Fruit fly (Drosophila melanogaster): ENCODE results near the gene CG4558.

The CG4558 gene

DNA sequence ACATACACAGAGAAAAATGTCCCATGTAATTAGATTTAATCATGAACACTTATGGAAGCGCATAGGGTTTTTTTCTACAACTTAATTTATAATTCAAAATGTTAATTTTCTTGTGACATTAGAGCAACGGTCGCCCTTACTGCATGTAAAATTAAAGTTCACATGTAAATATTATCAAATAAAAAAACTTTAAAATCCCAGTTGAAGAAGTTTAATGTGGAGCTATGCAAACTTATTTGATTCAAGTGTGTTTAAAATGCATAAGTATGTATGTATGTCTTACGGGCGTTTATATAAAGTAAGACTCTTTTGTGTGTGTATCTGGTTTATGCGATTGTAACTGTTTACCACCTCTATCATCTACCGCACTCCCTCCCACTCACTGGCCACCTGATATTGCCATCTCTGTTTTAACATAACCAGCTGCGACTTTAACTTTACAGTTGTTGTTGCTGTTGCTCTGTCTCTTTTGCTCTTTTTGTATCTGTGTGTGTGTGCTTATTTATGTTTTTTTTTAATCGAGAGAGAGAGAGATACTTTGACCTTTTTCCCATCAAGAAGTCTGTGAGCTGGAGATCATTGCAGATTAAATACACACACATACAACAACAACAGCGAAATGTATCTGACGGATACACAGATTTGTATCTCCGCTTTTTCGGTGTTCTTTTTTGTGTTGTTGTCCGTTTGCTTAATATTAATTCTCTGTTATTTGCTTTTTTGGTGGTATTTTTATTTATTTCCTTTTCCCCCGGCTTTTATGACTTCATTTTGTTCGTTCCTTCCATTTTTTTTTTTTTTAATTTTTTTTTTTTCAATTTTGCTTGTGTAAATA lies 6.0 kb downstream of the CG4558 start (continued):
- no peak for TF ChIP-seq knrl (GFP tag; IDR thresholded peaks at IDR 0.05; ENCODE audit: partially characterized antibody)
- peak; percentile 83 for TF ChIP-seq Atf3 (GFP tag; optimal IDR thresholded peaks at IDR 0.05)
- peak; percentile 73 for TF ChIP-seq NC2α (GFP tag; optimal IDR thresholded peaks at IDR 0.05)
- TF ChIP-seq twi (tag; optimal IDR thresholded peaks at IDR 0.05): peak; percentile 82
- TF ChIP-seq wek (GFP tag; optimal IDR thresholded peaks at IDR 0.05): peak; percentile 63
- TF ChIP-seq Dad (GFP tag; optimal IDR thresholded peaks at IDR 0.05): peak; percentile 54
- no peak for TF ChIP-seq inv (GFP tag; IDR thresholded peaks at IDR 0.05; ENCODE audit: partially characterized antibody)
- TF ChIP-seq CG9876 (GFP tag; optimal IDR thresholded peaks at IDR 0.05): peak; percentile 55
- TF ChIP-seq dysf (GFP tag; IDR thresholded peaks at IDR 0.05): peak; percentile 88
- TF ChIP-seq oc (tag; optimal IDR thresholded peaks at IDR 0.05): peak; percentile 72
- TF ChIP-seq chinmo (GFP tag; IDR thresholded peaks at IDR 0.05; ENCODE audit: partially characterized antibody): peak; percentile 63; the same call in 2 of the 4 replicates
- no peak for TF ChIP-seq CG12744 (GFP tag; optimal IDR thresholded peaks at IDR 0.05)
- TF ChIP-seq sug (tag; optimal IDR thresholded peaks at IDR 0.05): peak; percentile 80
- no peak for TF ChIP-seq cas (GFP tag; IDR thresholded peaks at IDR 0.05)
- TF ChIP-seq CG8478 (optimal IDR thresholded peaks at IDR 0.05): no peak
- peak; percentile 70 for TF ChIP-seq CG4424 (GFP tag; optimal IDR thresholded peaks at IDR 0.05)
- TF ChIP-seq Mad (GFP tag; optimal IDR thresholded peaks at IDR 0.05): peak; percentile 75
- TF ChIP-seq Fer2 (tag; optimal IDR thresholded peaks at IDR 0.05): peak; percentile 15
- peak; percentile 78 for TF ChIP-seq CG11723 (GFP tag; optimal IDR thresholded peaks at IDR 0.05)
- TF ChIP-seq CG13894 (tag; optimal IDR thresholded peaks at IDR 0.05): peak; percentile 57
- peak; percentile 36 for TF ChIP-seq CG4854 (GFP tag; optimal IDR thresholded peaks at IDR 0.05)
- peak; percentile 42 for TF ChIP-seq fu2 (GFP tag; optimal IDR thresholded peaks at IDR 0.05)
- TF ChIP-seq Scr (GFP tag; IDR thresholded peaks at IDR 0.05; ENCODE audit: partially characterized antibody): no peak
- peak; percentile 89 for TF ChIP-seq tio (GFP tag; optimal IDR thresholded peaks at IDR 0.05)
- TF ChIP-seq Lpt (GFP tag; optimal IDR thresholded peaks at IDR 0.05): no peak
- TF ChIP-seq CG14441 (GFP tag; IDR thresholded peaks at IDR 0.05): peak; percentile 72
- TF ChIP-seq NfI (GFP tag; optimal IDR thresholded peaks at IDR 0.05): peak; percentile 89
- TF ChIP-seq pan (optimal IDR thresholded peaks at IDR 0.05): no peak
- TF ChIP-seq pan (GFP tag; optimal IDR thresholded peaks at IDR 0.05 in 1 of 2, IDR thresholded peaks at IDR 0.05 in 1 of 2): peak in 1 of 2 experiments; percentile 61
- TF ChIP-seq CG10654 (GFP tag; optimal IDR thresholded peaks at IDR 0.05): peak; percentile 29
- peak; percentile 81 for TF ChIP-seq CG10543 (GFP tag; optimal IDR thresholded peaks at IDR 0.05)
- TF ChIP-seq az2 (GFP tag; optimal IDR thresholded peaks at IDR 0.05): peak; percentile 90
- peak; percentile 84 for TF ChIP-seq ash1 (GFP tag; optimal IDR thresholded peaks at IDR 0.05)
- peak; percentile 56 for TF ChIP-seq B-H1 (GFP tag; IDR thresholded peaks at IDR 0.05)
- peak in 1 of 2 experiments; percentile 85 for TF ChIP-seq Hr78 (GFP tag; optimal IDR thresholded peaks at IDR 0.05)
- TF ChIP-seq CG7987 (GFP tag; optimal IDR thresholded peaks at IDR 0.05): peak; percentile 22
- TF ChIP-seq CG6689 (GFP tag; IDR thresholded peaks at IDR 0.05): peak; percentile 78
- peak; percentile 68 for TF ChIP-seq scrt (GFP tag; optimal IDR thresholded peaks at IDR 0.05)
- no peak for TF ChIP-seq zen2 (GFP tag; IDR thresholded peaks at IDR 0.05; ENCODE audit: partially characterized antibody)
- TF ChIP-seq CG6854 (GFP tag; optimal IDR thresholded peaks at IDR 0.05): peak; percentile 67
- TF ChIP-seq sima (GFP tag; optimal IDR thresholded peaks at IDR 0.05): peak; percentile 59
- TF ChIP-seq CG10959 (GFP tag; IDR thresholded peaks at IDR 0.05): no peak
- TF ChIP-seq ttk (GFP tag; IDR thresholded peaks at IDR 0.05): 0 out of 2 replicates have a peak, but pooled peaks have one; percentile 17
- TF ChIP-seq luna (GFP tag; optimal IDR thresholded peaks at IDR 0.05): no peak
- peak; percentile 50 for TF ChIP-seq psq (GFP tag; optimal IDR thresholded peaks at IDR 0.05)
- no peak for TF ChIP-seq TFAM (GFP tag; optimal IDR thresholded peaks at IDR 0.05)
- peak; percentile 44 for TF ChIP-seq ems (GFP tag; optimal IDR thresholded peaks at IDR 0.05)
- peak; percentile 76 for TF ChIP-seq Mes4 (GFP tag; optimal IDR thresholded peaks at IDR 0.05)
- peak; percentile 81 for TF ChIP-seq CG4707 (GFP tag; optimal IDR thresholded peaks at IDR 0.05)
- TF ChIP-seq br (optimal IDR thresholded peaks at IDR 0.05): no peak

Measured in whole organism, embryonic.